Fruit fly (Drosophila melanogaster): ENCODE results near the gene Hexo1.
A peak's percentile ranks its signal among the peaks of the same experiment; 100 is the strongest.

The Hexo1 gene

dm6 chr3L:4288591-4289056, at the start of gene Hexo1 (continued):
- TF ChIP-seq CG11294 (GFP tag; IDR thresholded peaks at IDR 0.05) = no peak
- peak; percentile 84 for TF ChIP-seq fkh (GFP tag; optimal IDR thresholded peaks at IDR 0.05)
- TF ChIP-seq Sox102F (GFP tag; optimal IDR thresholded peaks at IDR 0.05) = no peak
- TF ChIP-seq CG11902 (GFP tag; optimal IDR thresholded peaks at IDR 0.05) = no peak
- peak; percentile 95 for TF ChIP-seq Eip78C (GFP tag)
- no peak for TF ChIP-seq Eip93F (GFP tag; optimal IDR thresholded peaks at IDR 0.05)
- no peak for TF ChIP-seq fd85E (GFP tag; optimal IDR thresholded peaks at IDR 0.05)
- no peak for TF ChIP-seq CG10631 (GFP tag; optimal IDR thresholded peaks at IDR 0.05)

DNA sequence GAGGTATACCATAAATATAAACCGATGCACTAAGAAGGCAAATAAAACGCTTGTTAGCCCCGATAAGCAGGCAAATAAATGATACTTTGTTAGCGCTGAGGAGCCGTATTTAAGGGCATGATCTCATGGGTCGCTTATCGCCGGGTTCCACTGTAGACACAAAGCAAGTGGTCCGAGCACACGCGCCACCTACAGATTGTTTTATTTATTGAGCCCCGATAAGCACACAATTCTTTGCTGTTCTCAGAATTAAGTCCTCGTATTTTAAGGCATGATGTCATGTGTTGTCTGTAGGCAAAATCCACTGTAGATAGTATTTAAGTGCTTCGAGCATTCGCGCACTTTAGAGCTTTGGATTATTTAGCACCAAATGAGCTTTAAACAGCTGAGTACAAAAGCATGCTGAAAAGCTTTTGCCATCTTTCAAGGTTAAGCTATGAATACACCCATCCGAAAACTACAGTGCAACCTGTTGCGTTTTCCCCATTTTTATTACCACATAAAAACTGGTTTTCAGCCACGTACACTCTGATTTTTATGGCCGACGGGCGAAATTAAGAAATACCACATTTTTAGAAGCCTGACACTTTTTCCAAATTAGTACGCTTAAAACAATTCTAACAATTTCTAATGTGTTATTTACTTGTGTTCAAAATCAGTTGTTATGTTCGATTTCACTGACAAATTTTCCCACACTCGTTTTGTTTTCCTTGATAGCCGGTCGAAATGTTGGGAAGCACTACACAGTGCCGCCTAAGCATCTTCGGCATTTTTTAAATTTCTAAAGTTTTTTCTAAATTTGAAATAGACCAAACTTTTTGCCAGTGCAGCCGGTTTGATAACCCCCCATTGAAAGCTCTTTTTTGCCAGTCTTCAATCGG, 48.8 kb upstream of the Hexo1 start, which contains the start of gene Sqor:
TSS of gene Sqor (plus strand) at position 732 of the 881 bp plus-strand sequence.
- TF ChIP-seq Eip93F (GFP tag; optimal IDR thresholded peaks at IDR 0.05) (peak; percentile 82), CG15336 (GFP tag; IDR thresholded peaks at IDR 0.05) (peak; percentile 97), CG4318 (GFP tag; optimal IDR thresholded peaks at IDR 0.05) (peak; percentile 97), CG32006 (GFP tag; optimal IDR thresholded peaks at IDR 0.05) (peak; percentile 99), CG3032 (tag; optimal IDR thresholded peaks at IDR 0.05) (peak; percentile 98), spab (GFP tag; optimal IDR thresholded peaks at IDR 0.05) (peak; percentile 88), CG1621 (tag; optimal IDR thresholded peaks at IDR 0.05) (peak; percentile 86), Blimp-1 (GFP tag; optimal IDR thresholded peaks at IDR 0.05) (peak; percentile 85), Met (GFP tag; optimal IDR thresholded peaks at IDR 0.05) (no peak), salr (GFP tag; optimal IDR thresholded peaks at IDR 0.05) (peak; percentile 89 to 97), cyc (GFP tag; optimal IDR thresholded peaks at IDR 0.05) (peak; percentile 91), Smox (GFP tag; optimal IDR thresholded peaks at IDR 0.05) (peak; percentile 89), net (GFP tag; optimal IDR thresholded peaks at IDR 0.05) (peak; percentile 96), Hr39 (GFP tag; optimal IDR thresholded peaks at IDR 0.05) (peak; percentile 95), CG6854 (GFP tag; optimal IDR thresholded peaks at IDR 0.05) (peak; percentile 91), lz (GFP tag; optimal IDR thresholded peaks at IDR 0.05) (peak; percentile 94), topi (GFP tag; optimal IDR thresholded peaks at IDR 0.05) (peak; percentile 94), CG6808 (GFP tag; optimal IDR thresholded peaks at IDR 0.05) (peak; percentile 95), CG31627 (GFP tag; optimal IDR thresholded peaks at IDR 0.05) (peak; percentile 94), CG10631 (GFP tag; optimal IDR thresholded peaks at IDR 0.05) (peak; percentile 92), Lpt (GFP tag; optimal IDR thresholded peaks at IDR 0.05) (peak; percentile 93), dac (GFP tag; optimal IDR thresholded peaks at IDR 0.05) (peak; percentile 95), CG11294 (GFP tag; IDR thresholded peaks at IDR 0.05) (peak; percentile 87), Sox102F (GFP tag; optimal IDR thresholded peaks at IDR 0.05) (peak; percentile 97), Sox15 (GFP tag; optimal IDR thresholded peaks at IDR 0.05) (peak; percentile 92), Ets96B (tag; optimal IDR thresholded peaks at IDR 0.05) (peak; percentile 86), CG8119 (GFP tag; IDR thresholded peaks at IDR 0.05) (peak; percentile 96), fd85E (GFP tag; optimal IDR thresholded peaks at IDR 0.05) (peak; percentile 78), Hr38 (GFP tag; optimal IDR thresholded peaks at IDR 0.05) (peak; percentile 46), CG10669 (GFP tag; optimal IDR thresholded peaks at IDR 0.05) (peak; percentile 91), acj6 (GFP tag; optimal IDR thresholded peaks at IDR 0.05) (peak; percentile 94), CG11902 (GFP tag; optimal IDR thresholded peaks at IDR 0.05) (peak; percentile 88), dsx (GFP tag; optimal IDR thresholded peaks at IDR 0.05; ENCODE audit: poor library complexity, severe bottlenecking) (peak; percentile 86), fd59A (GFP tag; optimal IDR thresholded peaks at IDR 0.05) (peak; percentile 93), OdsH (GFP tag; optimal IDR thresholded peaks at IDR 0.05) (peak; percentile 95), eg (GFP tag; IDR thresholded peaks at IDR 0.05) (peak; percentile 94), CG34406 (GFP tag; optimal IDR thresholded peaks at IDR 0.05) (peak; percentile 93), esn (GFP tag; optimal IDR thresholded peaks at IDR 0.05) (peak; percentile 96), Eip75B (GFP tag; optimal IDR thresholded peaks at IDR 0.05) (peak; percentile 95), svp (GFP tag) (peak; percentile 99), Gug (GFP tag; IDR thresholded peaks at IDR 0.05) (peak; percentile 92), CG6163 (GFP tag; IDR thresholded peaks at IDR 0.05) (peak; percentile 95), CG3919 (GFP tag; optimal IDR thresholded peaks at IDR 0.05) (peak; percentile 95), pdm3 (GFP tag; optimal IDR thresholded peaks at IDR 0.05) (peak; percentile 96), CG6276 (GFP tag; optimal IDR thresholded peaks at IDR 0.05) (peak; percentile 97)

All from whole organism, prepupa.